Worm (Caenorhabditis elegans) whole organism, L1 larva: ENCODE measurements around the gene R12B2.2.

Source experiments
- C34B4.2 ChIP-seq: sonication (generic microtip); optimal IDR thresholded peaks from 2 replicates; lab custom pipeline; 2017; ENCODE audit warnings: mild to moderate bottlenecking, missing genetic modification characterization, missing compliant biosample characterization
- ceh-82 ChIP-seq, 3 experiments: fragments of 150-350 bp in 1 of 3; sonication (generic microtip) in 2 of 3; optimal IDR thresholded peaks; 2 replicates each; lab custom pipeline; 2014 to 2017; ENCODE audit warnings: missing biosample characterization in 3 of 3, missing genetic modification characterization in 3 of 3
- elt-3 ChIP-seq, 6 experiments: fragments of 150-350 bp in 1 of 6; sonication (generic microtip); optimal IDR thresholded peaks; 2 replicates each; lab custom pipeline; 2017 to 2018; ENCODE audit warnings: missing biosample characterization in 6 of 6, missing genetic modification characterization in 6 of 6, inconsistent platforms in 1 of 6
- grh-1 ChIP-seq: fragments of 200-800 bp; sonication (Bioruptor generic); IDR thresholded peaks from 2 replicates; pipeline ENCODE4 v1.3.6; 2022; ENCODE audit warnings: missing genetic modification reagents, missing genetic modification characterization, missing compliant biosample characterization
- jun-1 ChIP-seq: fragments of 150-350 bp; optimal IDR thresholded peaks from 2 replicates; lab custom pipeline; 2014; ENCODE audit warnings: missing biosample characterization, missing genetic modification reagents, missing genetic modification characterization
- lin-13 ChIP-seq: fragments of 150-350 bp; optimal IDR thresholded peaks from 2 replicates; lab custom pipeline; 2014; ENCODE audit warnings: missing biosample characterization, missing genetic modification reagents, missing genetic modification characterization
- nhr-11 ChIP-seq: fragments of 150-350 bp; optimal IDR thresholded peaks from 2 replicates; lab custom pipeline; 2014; ENCODE audit warnings: missing biosample characterization, missing genetic modification characterization
- nhr-12 ChIP-seq: sonication (generic microtip); optimal IDR thresholded peaks from 2 replicates; lab custom pipeline; 2017; ENCODE audit warnings: missing biosample characterization, missing genetic modification characterization
- nhr-76 ChIP-seq: sonication (generic microtip); optimal IDR thresholded peaks from 2 replicates; lab custom pipeline; 2017; ENCODE audit warnings: missing biosample characterization, missing genetic modification characterization
- rnt-1 ChIP-seq: sonication (generic microtip); optimal IDR thresholded peaks from 2 replicates; lab custom pipeline; 2016; ENCODE audit warnings: mild to moderate bottlenecking, missing genetic modification characterization, moderate library complexity, missing compliant biosample characterization
- sup-37 ChIP-seq: fragments of 200-800 bp; sonication (Bioruptor generic); optimal IDR thresholded peaks from 2 replicates; lab custom pipeline; 2018; ENCODE audit warnings: mild to moderate bottlenecking, missing genetic modification characterization, missing compliant biosample characterization
- zag-1 ChIP-seq: fragments of 150-350 bp; optimal IDR thresholded peaks from 2 replicates; lab custom pipeline; 2014; ENCODE audit warnings: missing biosample characterization, missing genetic modification characterization
- ztf-4 ChIP-seq: fragments of 150-350 bp; optimal IDR thresholded peaks from 2 replicates; lab custom pipeline; 2014; ENCODE audit warnings: missing biosample characterization, missing genetic modification characterization

- no peak for TF ChIP-seq ztf-4 (tag; lab: Kevin White, UChicago)
- no peak for TF ChIP-seq nhr-12 (tag; lab: Kevin White, UChicago)
- TF ChIP-seq zag-1 (tag; lab: Kevin White, UChicago), result no peak
- TF ChIP-seq jun-1, result no peak
- TF ChIP-seq nhr-76 (tag; lab: Kevin White, UChicago), result no peak
- no peak for TF ChIP-seq sup-37
- no peak for TF ChIP-seq elt-3 (tag; optimal IDR thresholded peaks at IDR 0.05; lab: Kevin White, UChicago)
- no peak for TF ChIP-seq ceh-82 (tag; optimal IDR thresholded peaks at IDR 0.05; lab: Kevin White, UChicago)
- no peak for TF ChIP-seq nhr-11 (tag; lab: Kevin White, UChicago)
- TF ChIP-seq grh-1 (GFP tag; lab: Robert Waterston, UW), result no peak
- no peak for TF ChIP-seq C34B4.2 (tag; lab: Kevin White, UChicago)
- TF ChIP-seq lin-13 (GFP tag; lab: Kevin White, UChicago), result no peak
- no peak for TF ChIP-seq rnt-1 (tag; lab: Kevin White, UChicago)
Observed at ce11 chrIII:5823617-5824016, 16.8 kb downstream of the R12B2.2 start, which contains the start of gene R12B2.8.
